Worm (Caenorhabditis elegans) whole organism, L1 larva: Measurements from ENCODE around the gene Y14H12B.2.

Source experiments
- C34B4.2 ChIP-seq: sonication (generic microtip); optimal IDR thresholded peaks from 2 replicates; lab custom pipeline; 2017; ENCODE audit warnings: mild to moderate bottlenecking, missing genetic modification characterization, missing compliant biosample characterization
- F16B12.6 ChIP-seq: fragments of 150-350 bp; optimal IDR thresholded peaks from 2 replicates; lab custom pipeline; 2014; ENCODE audit warnings: missing biosample characterization, missing genetic modification characterization
- Y116A8C.19 ChIP-seq: sonication (generic microtip); optimal IDR thresholded peaks from 2 replicates; lab custom pipeline; 2016; ENCODE audit warnings: missing compliant biosample characterization, missing genetic modification characterization, borderline replicate concordance
- ceh-8 ChIP-seq: fragments of 200-800 bp; sonication (Bioruptor generic); optimal IDR thresholded peaks from 2 replicates; lab custom pipeline; 2018; ENCODE audit warnings: mild to moderate bottlenecking, missing genetic modification characterization, moderate library complexity, missing compliant biosample characterization
- ceh-82 ChIP-seq, 3 experiments: fragments of 150-350 bp in 1 of 3; sonication (generic microtip) in 2 of 3; optimal IDR thresholded peaks; 2 replicates each; lab custom pipeline; 2014 to 2017; ENCODE audit warnings: missing biosample characterization in 3 of 3, missing genetic modification characterization in 3 of 3
- ceh-90 ChIP-seq: sonication (generic microtip); optimal IDR thresholded peaks from 2 replicates; lab custom pipeline; 2016; ENCODE audit warnings: missing genetic modification characterization, missing compliant biosample characterization
- dsc-1 ChIP-seq: sonication (generic microtip); optimal IDR thresholded peaks from 2 replicates; lab custom pipeline; 2016; ENCODE audit warnings: mild to moderate bottlenecking, missing genetic modification characterization, missing compliant biosample characterization
- efl-1 ChIP-seq, 4 experiments: fragments of 150-350 bp; optimal IDR thresholded peaks in 3 of 4; peaks in 1 of 4; 1 replicate in 1 of 4; 2 replicates in 3 of 4; lab custom pipeline; 2014; ENCODE audit warnings: missing biosample characterization in 2 of 4, missing genetic modification characterization in 2 of 4, missing genetic modification reagents in 2 of 4
- egl-27 ChIP-seq, 2 experiments: fragments of 150-350 bp in 1 of 2; sonication (generic microtip); optimal IDR thresholded peaks; 3 replicates each; lab custom pipeline; 2017 to 2018; ENCODE audit warnings: missing biosample characterization in 2 of 2, missing genetic modification characterization in 2 of 2, missing genetic modification reagents in 2 of 2
- ets-5 ChIP-seq: fragments of 200-800 bp; sonication (Bioruptor generic); IDR thresholded peaks from 2 replicates; pipeline ENCODE4 v1.3.6; 2022; ENCODE audit warnings: missing genetic modification characterization, missing compliant biosample characterization
- fkh-10 ChIP-seq: sonication (generic microtip); optimal IDR thresholded peaks from 2 replicates; lab custom pipeline; 2017; ENCODE audit warnings: missing biosample characterization, missing genetic modification reagents, missing genetic modification characterization
- hlh-4 ChIP-seq: sonication (generic microtip); optimal IDR thresholded peaks from 2 replicates; lab custom pipeline; 2016; ENCODE audit warnings: mild to moderate bottlenecking, missing genetic modification characterization, missing compliant biosample characterization
- irx-1 ChIP-seq: sonication (generic microtip); optimal IDR thresholded peaks from 2 replicates; lab custom pipeline; 2016; ENCODE audit warnings: missing genetic modification characterization, missing compliant biosample characterization
- lin-13 ChIP-seq: fragments of 150-350 bp; optimal IDR thresholded peaks from 2 replicates; lab custom pipeline; 2014; ENCODE audit warnings: missing biosample characterization, missing genetic modification reagents, missing genetic modification characterization
- lin-14 ChIP-seq: fragments of 200-800 bp; sonication (Bioruptor generic); optimal IDR thresholded peaks from 2 replicates; lab custom pipeline; 2018; ENCODE audit warnings: mild to moderate bottlenecking, missing genetic modification characterization, moderate library complexity, missing compliant biosample characterization
- lin-15B ChIP-seq: fragments of 150-350 bp; sonication (generic microtip); optimal IDR thresholded peaks from 3 replicates; lab custom pipeline; 2014; ENCODE audit warnings: missing biosample characterization, missing genetic modification characterization
- lin-39 ChIP-seq: fragments of 150-350 bp; optimal IDR thresholded peaks from 2 replicates; lab custom pipeline; 2014; ENCODE audit warnings: missing biosample characterization, missing genetic modification reagents, missing genetic modification characterization
- lir-3 ChIP-seq: sonication (generic microtip); optimal IDR thresholded peaks from 2 replicates; lab custom pipeline; 2016; ENCODE audit warnings: mild to moderate bottlenecking, missing genetic modification characterization, moderate library complexity, missing compliant biosample characterization; ENCODE audit not compliant: poor library complexity
- mdl-1 ChIP-seq, 2 experiments: fragments of 150-350 bp; optimal IDR thresholded peaks; 2 replicates each; lab custom pipeline; 2014 to 2017; ENCODE audit warnings: missing biosample characterization in 2 of 2, missing genetic modification characterization in 2 of 2, inconsistent platforms in 1 of 2
- mep-1 ChIP-seq: fragments of 150-350 bp; optimal IDR thresholded peaks from 2 replicates; lab custom pipeline; 2014; ENCODE audit warnings: missing biosample characterization, missing genetic modification characterization
- nhr-20 ChIP-seq: sonication (generic microtip); optimal IDR thresholded peaks from 2 replicates; lab custom pipeline; 2016; ENCODE audit warnings: mild to moderate bottlenecking, missing genetic modification characterization, missing compliant biosample characterization
- nhr-237 ChIP-seq: fragments of 150-350 bp; optimal IDR thresholded peaks from 2 replicates; lab custom pipeline; 2014; ENCODE audit warnings: missing biosample characterization, missing genetic modification characterization
- nhr-71 ChIP-seq: sonication (generic microtip); optimal IDR thresholded peaks from 2 replicates; lab custom pipeline; 2016; ENCODE audit warnings: mild to moderate bottlenecking, missing genetic modification characterization, moderate library complexity, missing compliant biosample characterization
- nhr-77 ChIP-seq: fragments of 150-350 bp; optimal IDR thresholded peaks from 2 replicates; lab custom pipeline; 2014; ENCODE audit warnings: missing biosample characterization, missing genetic modification characterization
- nhr-84 ChIP-seq: sonication (generic microtip); optimal IDR thresholded peaks from 2 replicates; lab custom pipeline; 2017; ENCODE audit warnings: missing biosample characterization, missing genetic modification characterization
- nhr-90 ChIP-seq: sonication (generic microtip); optimal IDR thresholded peaks from 2 replicates; lab custom pipeline; 2016; ENCODE audit warnings: mild to moderate bottlenecking, missing genetic modification characterization, missing compliant biosample characterization; ENCODE audit not compliant: poor library complexity
- pag-3 ChIP-seq: sonication (generic microtip); optimal IDR thresholded peaks from 2 replicates; lab custom pipeline; 2017; ENCODE audit warnings: missing genetic modification characterization, mild to moderate bottlenecking, missing compliant biosample characterization, antibody characterized with exemption, borderline replicate concordance; ENCODE audit not compliant: insufficient read depth
- pax-3 ChIP-seq: fragments of 200-800 bp; sonication (Bioruptor generic); optimal IDR thresholded peaks from 2 replicates; lab custom pipeline; 2018; ENCODE audit warnings: mild to moderate bottlenecking, missing genetic modification characterization, moderate library complexity, missing compliant biosample characterization
- pqm-1 ChIP-seq: sonication (generic microtip); optimal IDR thresholded peaks from 3 replicates; lab custom pipeline; 2017; ENCODE audit warnings: missing biosample characterization, missing genetic modification characterization
- sox-4 ChIP-seq: sonication (generic microtip); optimal IDR thresholded peaks from 2 replicates; lab custom pipeline; 2016; ENCODE audit warnings: missing genetic modification characterization, missing compliant biosample characterization
- sptf-1 ChIP-seq: fragments of 150-350 bp; optimal IDR thresholded peaks from 2 replicates; lab custom pipeline; 2014; ENCODE audit warnings: missing biosample characterization, missing genetic modification characterization
- sup-37 ChIP-seq: fragments of 200-800 bp; sonication (Bioruptor generic); optimal IDR thresholded peaks from 2 replicates; lab custom pipeline; 2018; ENCODE audit warnings: mild to moderate bottlenecking, missing genetic modification characterization, missing compliant biosample characterization
- tbx-2 ChIP-seq: sonication (generic microtip); optimal IDR thresholded peaks from 2 replicates; lab custom pipeline; 2016; ENCODE audit warnings: missing genetic modification characterization, missing compliant biosample characterization
- tlp-1 ChIP-seq: fragments of 150-350 bp; optimal IDR thresholded peaks from 2 replicates; lab custom pipeline; 2014; ENCODE audit warnings: missing biosample characterization, missing genetic modification characterization
- unc-30 ChIP-seq: sonication (generic microtip); optimal IDR thresholded peaks from 2 replicates; lab custom pipeline; 2017; ENCODE audit warnings: missing biosample characterization, missing genetic modification characterization
- unc-62 ChIP-seq: fragments of 150-350 bp; optimal IDR thresholded peaks from 2 replicates; lab custom pipeline; 2014; ENCODE audit warnings: missing biosample characterization, missing genetic modification reagents, missing genetic modification characterization
- unc-98 ChIP-seq: fragments of 200-800 bp; sonication (Bioruptor generic); IDR thresholded peaks from 2 replicates; pipeline ENCODE4 v1.3.6; 2022; ENCODE audit warnings: missing genetic modification characterization, missing compliant biosample characterization
- xbp-1 ChIP-seq: sonication (generic microtip); optimal IDR thresholded peaks from 2 replicates; lab custom pipeline; 2016; ENCODE audit warnings: missing genetic modification characterization, missing compliant biosample characterization
- ztf-11 ChIP-seq, 2 experiments: sonication (generic microtip); optimal IDR thresholded peaks; 2 replicates each; lab custom pipeline; 2016 to 2017; ENCODE audit warnings: missing genetic modification characterization in 2 of 2, missing biosample characterization in 1 of 2, missing compliant biosample characterization in 1 of 2

Y14H12B.2 gene

ce11 chrII:3958673-3959299, 25.2 kb upstream of the Y14H12B.2 start (continued):
- TF ChIP-seq nhr-90 (tag; lab: Kevin White, UChicago) (peak; percentile 59), lin-15B (tag; lab: Kevin White, UChicago) (no peak), ets-5 (GFP tag; lab: Robert Waterston, UW) (no peak), lin-39 (no peak), nhr-20 (tag; lab: Kevin White, UChicago) (peak; percentile 83), unc-98 (GFP tag; lab: Robert Waterston, UW) (0 out of 2 replicates have a peak, but pooled peaks have one; percentile 20), lin-13 (GFP tag; lab: Kevin White, UChicago) (peak; percentile 56), C34B4.2 (tag; lab: Kevin White, UChicago) (no peak), pax-3 (peak; percentile 45), irx-1 (tag; lab: Kevin White, UChicago) (peak; percentile 77), ceh-8 (GFP tag; lab: Kevin White, UChicago) (peak; percentile 28), ceh-82 (tag; optimal IDR thresholded peaks at IDR 0.05; lab: Kevin White, UChicago) (peak; percentile 46 to 67 (median 48)), pag-3 (tag; lab: Kevin White, UChicago) (no peak), hlh-4 (tag; lab: Kevin White, UChicago) (peak; percentile 78), mdl-1 (tag; optimal IDR thresholded peaks at IDR 0.05; lab: Kevin White, UChicago) (peak; percentile 68 to 87), sup-37 (peak; percentile 60), tbx-2 (tag; lab: Kevin White, UChicago) (peak; percentile 82), lin-14 (GFP tag; lab: Kevin White, UChicago) (peak; percentile 97), nhr-77 (tag; lab: Kevin White, UChicago) (peak; percentile 81), F16B12.6 (tag; lab: Kevin White, UChicago) (peak; percentile 22), egl-27 (tag; optimal IDR thresholded peaks at IDR 0.05; lab: Kevin White, UChicago) (no peak), nhr-71 (tag; lab: Kevin White, UChicago) (peak; percentile 89), Y116A8C.19 (no peak), nhr-237 (tag; lab: Kevin White, UChicago) (no peak), xbp-1 (tag; lab: Kevin White, UChicago) (peak; percentile 48), tlp-1 (tag; lab: Kevin White, UChicago) (no peak), dsc-1 (tag; lab: Kevin White, UChicago) (peak; percentile 65), fkh-10 (GFP tag; lab: Kevin White, UChicago) (no peak), lir-3 (tag; lab: Kevin White, UChicago) (peak; percentile 66), efl-1 (optimal IDR thresholded peaks at IDR 0.05; lab: Kevin White, UChicago) (peak; percentile 56 to 63), efl-1 (GFP tag; optimal IDR thresholded peaks at IDR 0.05 in 1 of 2; lab: Kevin White, UChicago) (peak; percentile 1 to 92), ceh-90 (tag; lab: Kevin White, UChicago) (no peak), nhr-84 (tag; lab: Kevin White, UChicago) (no peak), unc-30 (tag; lab: Kevin White, UChicago) (no peak), pqm-1 (no peak), sox-4 (no peak), sptf-1 (tag; lab: Kevin White, UChicago) (no peak), ztf-11 (tag; optimal IDR thresholded peaks at IDR 0.05; lab: Kevin White, UChicago) (no peak), mep-1 (tag; lab: Kevin White, UChicago) (peak; percentile 62), unc-62 (GFP tag; lab: Kevin White, UChicago) (no peak)
- TF ChIP-seq, all 84 proteins: peak for 43
